Worm (Caenorhabditis elegans): Measurements from ENCODE around the gene nas-16.

The nas-16 gene

ce11 chrV:11438464-11438863 is 46.3 kb downstream of the nas-16 start, which contains the start of gene dmsr-1:
Gene dmsr-1, plus strand, starts transcription at chrV:11438764.
- TF ChIP-seq pqm-1 (tag; optimal IDR thresholded peaks at IDR 0.05) (no peak), ceh-82 (tag; optimal IDR thresholded peaks at IDR 0.05) (no peak)

ce11 chrV:11439202-11439601 is 47.1 kb downstream of the nas-16 start:
- TF ChIP-seq nhr-237 (tag; optimal IDR thresholded peaks at IDR 0.05) (no peak), ZK546.5 (tag; optimal IDR thresholded peaks at IDR 0.05) (no peak), unc-62 (GFP tag; optimal IDR thresholded peaks at IDR 0.05) (no peak), nhr-12 (tag; optimal IDR thresholded peaks at IDR 0.05) (no peak), elt-3 (tag; optimal IDR thresholded peaks at IDR 0.05) (no peak), nhr-25 (tag; optimal IDR thresholded peaks at IDR 0.05) (no peak), nhr-77 (tag; optimal IDR thresholded peaks at IDR 0.05) (no peak), pha-4 (tag; optimal IDR thresholded peaks at IDR 0.05) (no peak), sea-2 (GFP tag; optimal IDR thresholded peaks at IDR 0.05) (no peak), egl-27 (tag; optimal IDR thresholded peaks at IDR 0.05) (no peak), nfya-1 (tag; optimal IDR thresholded peaks at IDR 0.05; ENCODE audit: insufficient read depth) (no peak), nhr-11 (tag; optimal IDR thresholded peaks at IDR 0.05) (no peak), ztf-4 (tag; optimal IDR thresholded peaks at IDR 0.05) (no peak), hmg-11 (tag; optimal IDR thresholded peaks at IDR 0.05) (no peak), jun-1 (tag; optimal IDR thresholded peaks at IDR 0.05) (no peak), ceh-16 (tag; optimal IDR thresholded peaks at IDR 0.05) (no peak), mdl-1 (tag; optimal IDR thresholded peaks at IDR 0.05) (no peak)
